Worm (Caenorhabditis elegans) whole organism, young adult: ENCODE results near the gene C35D10.8.

Source experiments
- F55B11.4 ChIP-seq: sonication (generic microtip); optimal IDR thresholded peaks from 2 replicates; lab custom pipeline; 2016; ENCODE audit warnings: missing compliant biosample characterization, missing genetic modification characterization, borderline replicate concordance; ENCODE audit not compliant: insufficient read depth
- dpl-1 ChIP-seq: fragments of 150-350 bp; optimal IDR thresholded peaks from 2 replicates; lab custom pipeline; 2014; ENCODE audit warnings: missing biosample characterization, missing genetic modification reagents, missing genetic modification characterization
- fkh-3 ChIP-seq: sonication (generic microtip); optimal IDR thresholded peaks from 2 replicates; lab custom pipeline; 2016; ENCODE audit warnings: mild to moderate bottlenecking, missing genetic modification characterization, missing compliant biosample characterization
- him-1 ChIP-seq: sonication (generic microtip); optimal IDR thresholded peaks from 2 replicates; lab custom pipeline; 2016; ENCODE audit warnings: missing genotype, missing genetic modification reagents, missing genetic modification characterization, missing compliant biosample characterization
- hmg-1.2 ChIP-seq: fragments of 200-800 bp; sonication (Bioruptor generic); IDR thresholded peaks from 2 replicates; pipeline ENCODE4 v1.3.6; 2022; ENCODE audit warnings: missing genetic modification reagents, missing genetic modification characterization, missing compliant biosample characterization
- let-526 ChIP-seq: fragments of 200-800 bp; sonication (Bioruptor generic); IDR thresholded peaks from 2 replicates; pipeline ENCODE4 v1.3.6; 2022; ENCODE audit warnings: missing genetic modification reagents, missing genetic modification characterization, missing compliant biosample characterization
- lin-54 ChIP-seq: fragments of 200-800 bp; sonication (Bioruptor generic); optimal IDR thresholded peaks from 2 replicates; lab custom pipeline; 2018; ENCODE audit warnings: mild to moderate bottlenecking, missing genetic modification characterization, missing compliant biosample characterization
- lir-1 ChIP-seq: fragments of 200-800 bp; sonication (Bioruptor generic); conservative IDR thresholded peaks from 2 replicates; pipeline ENCODE4 v1.3.6; 2022; ENCODE audit warnings: missing genetic modification reagents, missing genetic modification characterization, missing compliant biosample characterization
- mcd-1 ChIP-seq: fragments of 200-800 bp; sonication (Bioruptor generic); IDR thresholded peaks from 2 replicates; pipeline ENCODE4 v1.3.6; 2022; ENCODE audit warnings: missing genetic modification reagents, missing genetic modification characterization, missing compliant biosample characterization
- nhr-90 ChIP-seq: sonication (generic microtip); optimal IDR thresholded peaks from 2 replicates; lab custom pipeline; 2016; ENCODE audit warnings: missing genotype, mild to moderate bottlenecking, missing genetic modification characterization, missing compliant biosample characterization
- ztf-28 ChIP-seq: fragments of 200-800 bp; sonication (Bioruptor generic); IDR thresholded peaks from 2 replicates; pipeline ENCODE4 v1.3.6; 2022; ENCODE audit warnings: missing genetic modification reagents, missing genetic modification characterization, missing compliant biosample characterization

- no peak for TF ChIP-seq let-526 (GFP tag; lab: Robert Waterston, UW)
- no peak for TF ChIP-seq lir-1
- TF ChIP-seq hmg-1.2 (GFP tag; lab: Robert Waterston, UW): no peak
- TF ChIP-seq fkh-3 (tag; lab: Kevin White, UChicago): no peak
- TF ChIP-seq ztf-28 (GFP tag; lab: Robert Waterston, UW): no peak
- TF ChIP-seq him-1: no peak
- no peak for TF ChIP-seq dpl-1 (GFP tag; lab: Kevin White, UChicago)
- no peak for TF ChIP-seq nhr-90 (tag; lab: Kevin White, UChicago)
- no peak for TF ChIP-seq mcd-1 (GFP tag; lab: Robert Waterston, UW)
- TF ChIP-seq F55B11.4 (tag; lab: Kevin White, UChicago): no peak
- no peak for TF ChIP-seq lin-54
Measured at ce11 chrIII:4856992-4857391, 2.0 kb downstream of the C35D10.8 start.
